Worm (Caenorhabditis elegans): ENCODE measurements around the gene R13D11.3.

Gene R13D11.3

ce11 chrV:782432-782831, 32.4 kb upstream of the R13D11.3 start, which contains the start of gene srab-16:
srab-16 (plus strand) TSS chrV:782732.
- TF ChIP-seq lin-15B (tag; optimal IDR thresholded peaks at IDR 0.05) (no peak), nhr-77 (tag; optimal IDR thresholded peaks at IDR 0.05) (no peak), ZK546.5 (tag; optimal IDR thresholded peaks at IDR 0.05) (no peak), ceh-9 (tag; optimal IDR thresholded peaks at IDR 0.05) (no peak), nhr-23 (tag; optimal IDR thresholded peaks at IDR 0.05) (no peak), lin-39 (tag; optimal IDR thresholded peaks at IDR 0.05) (no peak), nhr-237 (tag; optimal IDR thresholded peaks at IDR 0.05) (no peak), mml-1 (tag; optimal IDR thresholded peaks at IDR 0.05) (no peak), nhr-12 (tag; optimal IDR thresholded peaks at IDR 0.05) (no peak), nhr-76 (tag; optimal IDR thresholded peaks at IDR 0.05) (no peak), ztf-4 (tag; optimal IDR thresholded peaks at IDR 0.05) (no peak), nhr-11 (tag; optimal IDR thresholded peaks at IDR 0.05) (no peak), snpc-4 (tag; optimal IDR thresholded peaks at IDR 0.05) (no peak)

- TF ChIP-seq tbx-2 (tag; optimal IDR thresholded peaks at IDR 0.05) = no peak
- no peak for TF ChIP-seq pha-4 (tag; optimal IDR thresholded peaks at IDR 0.05)
- TF ChIP-seq zag-1 (tag; optimal IDR thresholded peaks at IDR 0.05) = no peak
- TF ChIP-seq ztf-4 (tag; optimal IDR thresholded peaks at IDR 0.05) = no peak
- no peak for TF ChIP-seq nhr-28 (tag; optimal IDR thresholded peaks at IDR 0.05)
- no peak for TF ChIP-seq lin-39 (tag; optimal IDR thresholded peaks at IDR 0.05)
- TF ChIP-seq lin-15B (tag; optimal IDR thresholded peaks at IDR 0.05) = no peak
- TF ChIP-seq unc-62 (GFP tag; optimal IDR thresholded peaks at IDR 0.05) = no peak
- TF ChIP-seq elt-3 (tag; optimal IDR thresholded peaks at IDR 0.05) = no peak
- TF ChIP-seq fkh-10 (GFP tag; optimal IDR thresholded peaks at IDR 0.05) = no peak
- TF ChIP-seq ceh-28 (tag; optimal IDR thresholded peaks at IDR 0.05) = no peak
- TF ChIP-seq ceh-16 (tag; optimal IDR thresholded peaks at IDR 0.05) = no peak
- TF ChIP-seq snpc-4 (tag; optimal IDR thresholded peaks at IDR 0.05) = no peak
- TF ChIP-seq nhr-23 (tag; optimal IDR thresholded peaks at IDR 0.05) = no peak
- no peak for TF ChIP-seq nhr-11 (tag; optimal IDR thresholded peaks at IDR 0.05)
- TF ChIP-seq egl-27 (tag; optimal IDR thresholded peaks at IDR 0.05) = no peak
- TF ChIP-seq R02D3.7 (tag; optimal IDR thresholded peaks at IDR 0.05) = no peak
- TF ChIP-seq pqm-1 (tag; optimal IDR thresholded peaks at IDR 0.05) = no peak
These were observed 20.7 kb upstream of the R13D11.3 start for ce11 chrV:794092-794491.

DNA sequence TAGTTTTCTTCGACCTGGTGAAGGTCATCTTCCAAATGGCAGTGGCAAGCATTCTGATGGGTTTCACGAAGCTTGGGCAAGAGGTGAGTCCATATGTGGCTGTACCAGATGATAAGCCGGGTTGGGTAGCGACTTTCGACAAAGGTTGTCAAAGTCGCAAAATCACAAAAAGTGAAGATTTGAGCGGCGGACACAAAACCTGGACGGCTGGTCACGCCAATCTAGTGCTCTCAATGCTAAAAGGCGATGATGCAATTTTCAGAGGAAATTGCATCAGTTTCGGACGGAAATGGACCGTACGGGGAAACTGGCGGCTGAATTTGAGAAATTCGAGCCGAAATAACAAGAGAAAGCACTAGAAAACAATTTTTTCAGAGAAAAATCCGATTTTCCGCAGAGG, 17.6 kb upstream of the R13D11.3 start:
- TF ChIP-seq nhr-76 (tag; optimal IDR thresholded peaks at IDR 0.05) (no peak), ceh-9 (tag; optimal IDR thresholded peaks at IDR 0.05) (no peak), pqm-1 (tag; optimal IDR thresholded peaks at IDR 0.05) (no peak), ceh-16 (tag; optimal IDR thresholded peaks at IDR 0.05) (no peak)

ce11 chrV:800271-800670, 14.5 kb upstream of the R13D11.3 start:
- TF ChIP-seq nhr-25 (tag; optimal IDR thresholded peaks at IDR 0.05) (no peak), elt-1 (tag; optimal IDR thresholded peaks at IDR 0.05) (peak; percentile 52)

ce11 chrV:801555-802060, 13.2 kb upstream of the R13D11.3 start:
- TF ChIP-seq elt-1 (tag; optimal IDR thresholded peaks at IDR 0.05) = peak; percentile 84
- TF ChIP-seq nhr-23 (tag; optimal IDR thresholded peaks at IDR 0.05) = peak; percentile 21
- no peak for TF ChIP-seq unc-39 (tag; optimal IDR thresholded peaks at IDR 0.05)
- peak; percentile 39 for TF ChIP-seq nhr-25 (tag; optimal IDR thresholded peaks at IDR 0.05)

ce11 chrV:802726-803125, 12.1 kb upstream of the R13D11.3 start:
- TF ChIP-seq R02D3.7 (tag; optimal IDR thresholded peaks at IDR 0.05) = no peak
- TF ChIP-seq lin-15B (tag; optimal IDR thresholded peaks at IDR 0.05) = no peak
- no peak for TF ChIP-seq lsy-12 (tag; optimal IDR thresholded peaks at IDR 0.05)
- TF ChIP-seq ZK546.5 (tag; optimal IDR thresholded peaks at IDR 0.05) = no peak
- no peak for TF ChIP-seq skn-1 (tag; optimal IDR thresholded peaks at IDR 0.05)
- no peak for TF ChIP-seq egl-5 (tag; optimal IDR thresholded peaks at IDR 0.05)
- TF ChIP-seq zag-1 (tag; optimal IDR thresholded peaks at IDR 0.05) = no peak

DNA sequence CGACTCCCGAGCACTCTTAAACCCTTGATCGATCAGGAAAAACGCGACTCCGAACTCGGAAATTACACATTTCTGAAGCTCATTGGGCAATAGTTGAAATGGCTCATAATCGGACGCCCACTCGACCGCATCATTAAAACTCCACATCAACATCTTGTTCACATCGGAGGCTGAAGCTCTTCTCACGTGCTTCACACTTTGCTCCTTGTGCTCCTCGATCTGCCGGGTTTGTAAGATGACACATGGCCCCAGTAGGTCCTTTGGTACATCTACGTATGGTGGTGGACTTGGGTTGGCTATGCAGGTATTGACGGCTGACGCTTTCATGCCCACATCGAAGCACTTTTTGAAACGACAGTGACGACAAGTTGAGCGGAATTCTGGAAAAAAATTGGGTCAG, 11.3 kb upstream of the R13D11.3 start:
- TF ChIP-seq ztf-11 (tag; optimal IDR thresholded peaks at IDR 0.05) = no peak
- TF ChIP-seq snpc-4 (tag; optimal IDR thresholded peaks at IDR 0.05) = no peak
- TF ChIP-seq daf-12 (tag; optimal IDR thresholded peaks at IDR 0.05) = no peak
- no peak for TF ChIP-seq nhr-28 (tag; optimal IDR thresholded peaks at IDR 0.05)
- TF ChIP-seq egl-27 (tag; optimal IDR thresholded peaks at IDR 0.05) = no peak
- no peak for TF ChIP-seq eor-1 (tag; optimal IDR thresholded peaks at IDR 0.05)
- no peak for TF ChIP-seq unc-39 (tag; optimal IDR thresholded peaks at IDR 0.05)
